Fruit fly (Drosophila melanogaster) whole organism: ENCODE measurements around the gene pnt.

ENCODE experiments used
- CG8478 ChIP-seq: fragments of >200 bp; optimal IDR thresholded peaks from 2 replicates; lab custom pipeline; 2018; ENCODE audit warnings: inconsistent platforms
- Dll ChIP-seq: fragments of >200 bp; optimal IDR thresholded peaks from 2 replicates; lab custom pipeline; 2017
- EcR ChIP-seq, 2 experiments: fragments of >200 bp; optimal IDR thresholded peaks; 2 replicates each; lab custom pipeline; 2017; ENCODE audit warnings: missing biosample characterization in 2 of 2, missing genetic modification characterization in 2 of 2, missing genetic modification reagents in 2 of 2
- pan ChIP-seq: fragments of >200 bp; optimal IDR thresholded peaks from 2 replicates; lab custom pipeline; 2017
- psq ChIP-seq: fragments of >200 bp; optimal IDR thresholded peaks from 2 replicates; lab custom pipeline; 2017
- usp ChIP-seq: fragments of >200 bp; optimal IDR thresholded peaks from 2 replicates; lab custom pipeline; 2017; ENCODE audit warnings: missing biosample characterization, missing genetic modification characterization, mixed read lengths

The pnt gene

dm6 chr3R:23318928-23319327 is 27.0 kb downstream of the pnt start:
- TF ChIP-seq EcR (GFP tag; optimal IDR thresholded peaks at IDR 0.05; lab: Kevin White, UChicago) = no peak
- TF ChIP-seq CG8478 (lab: Kevin White, UChicago) = no peak
- TF ChIP-seq psq (lab: Kevin White, UChicago) = no peak
- no peak for TF ChIP-seq Dll (lab: Kevin White, UChicago)
- TF ChIP-seq usp (GFP tag; lab: Kevin White, UChicago) = no peak
- no peak for TF ChIP-seq pan (lab: Kevin White, UChicago)

dm6 chr3R:23316867-23317266 is 29.1 kb downstream of the pnt start:
- TF ChIP-seq EcR (GFP tag; optimal IDR thresholded peaks at IDR 0.05; lab: Kevin White, UChicago) = no peak

dm6 chr3R:23315630-23316029 is 30.3 kb downstream of the pnt start:
- no peak for TF ChIP-seq CG8478 (lab: Kevin White, UChicago)
- TF ChIP-seq pan (lab: Kevin White, UChicago) = no peak
- TF ChIP-seq Dll (lab: Kevin White, UChicago) = no peak
- TF ChIP-seq EcR (GFP tag; optimal IDR thresholded peaks at IDR 0.05; lab: Kevin White, UChicago) = no peak
- TF ChIP-seq psq (lab: Kevin White, UChicago) = no peak
- no peak for TF ChIP-seq usp (GFP tag; lab: Kevin White, UChicago)

- TF ChIP-seq pan (lab: Kevin White, UChicago) (no peak), usp (GFP tag; lab: Kevin White, UChicago) (no peak), psq (lab: Kevin White, UChicago) (no peak)
Measured at dm6 chr3R:23315221-23315620, 30.7 kb downstream of the pnt start.

dm6 chr3R:23314332-23314731 is 31.6 kb downstream of the pnt start:
- no peak for TF ChIP-seq psq (lab: Kevin White, UChicago)

dm6 chr3R:23312796-23313195 is 33.2 kb downstream of the pnt start:
- no peak for TF ChIP-seq Dll (lab: Kevin White, UChicago)
- no peak for TF ChIP-seq psq (lab: Kevin White, UChicago)
- no peak for TF ChIP-seq pan (lab: Kevin White, UChicago)
- TF ChIP-seq EcR (GFP tag; optimal IDR thresholded peaks at IDR 0.05; lab: Kevin White, UChicago) = no peak
- TF ChIP-seq CG8478 (lab: Kevin White, UChicago) = no peak
- TF ChIP-seq usp (GFP tag; lab: Kevin White, UChicago) = no peak

- TF ChIP-seq psq (lab: Kevin White, UChicago) (no peak), Dll (lab: Kevin White, UChicago) (no peak), EcR (GFP tag; optimal IDR thresholded peaks at IDR 0.05; lab: Kevin White, UChicago) (no peak), pan (lab: Kevin White, UChicago) (no peak), CG8478 (lab: Kevin White, UChicago) (no peak)
Measured at dm6 chr3R:23310151-23310550, 35.8 kb downstream of the pnt start.

- TF ChIP-seq usp (GFP tag; lab: Kevin White, UChicago) (no peak), CG8478 (lab: Kevin White, UChicago) (no peak), EcR (GFP tag; optimal IDR thresholded peaks at IDR 0.05; lab: Kevin White, UChicago) (no peak)
Measured at dm6 chr3R:23309690-23310089, 36.3 kb downstream of the pnt start.

dm6 chr3R:23306828-23307227 is 39.1 kb downstream of the pnt start:
- TF ChIP-seq usp (GFP tag; lab: Kevin White, UChicago) (no peak), psq (lab: Kevin White, UChicago) (no peak), EcR (GFP tag; optimal IDR thresholded peaks at IDR 0.05; lab: Kevin White, UChicago) (no peak), CG8478 (lab: Kevin White, UChicago) (no peak), Dll (lab: Kevin White, UChicago) (no peak)

dm6 chr3R:23303297-23303696 is 42.7 kb downstream of the pnt start:
- no peak for TF ChIP-seq EcR (GFP tag; optimal IDR thresholded peaks at IDR 0.05; lab: Kevin White, UChicago)
- no peak for TF ChIP-seq CG8478 (lab: Kevin White, UChicago)
- no peak for TF ChIP-seq pan (lab: Kevin White, UChicago)
- no peak for TF ChIP-seq psq (lab: Kevin White, UChicago)
- no peak for TF ChIP-seq Dll (lab: Kevin White, UChicago)
- TF ChIP-seq usp (GFP tag; lab: Kevin White, UChicago) = no peak

- no peak for TF ChIP-seq CG8478 (lab: Kevin White, UChicago)
- no peak for TF ChIP-seq usp (GFP tag; lab: Kevin White, UChicago)
- no peak for TF ChIP-seq EcR (GFP tag; optimal IDR thresholded peaks at IDR 0.05; lab: Kevin White, UChicago)
- TF ChIP-seq psq (lab: Kevin White, UChicago) = no peak
- TF ChIP-seq pan (lab: Kevin White, UChicago) = no peak
- TF ChIP-seq Dll (lab: Kevin White, UChicago) = no peak
Measured at dm6 chr3R:23302178-23302577, 43.8 kb downstream of the pnt start.

- no peak for TF ChIP-seq CG8478 (lab: Kevin White, UChicago)
- no peak for TF ChIP-seq usp (GFP tag; lab: Kevin White, UChicago)
- TF ChIP-seq pan (lab: Kevin White, UChicago) = no peak
- no peak for TF ChIP-seq psq (lab: Kevin White, UChicago)
- no peak for TF ChIP-seq Dll (lab: Kevin White, UChicago)
- no peak for TF ChIP-seq EcR (GFP tag; optimal IDR thresholded peaks at IDR 0.05; lab: Kevin White, UChicago)
Measured at dm6 chr3R:23301270-23301669, 44.7 kb downstream of the pnt start.
